Fruit fly (Drosophila melanogaster): ENCODE measurements around the gene disco-r.

The disco-r gene

DNA sequence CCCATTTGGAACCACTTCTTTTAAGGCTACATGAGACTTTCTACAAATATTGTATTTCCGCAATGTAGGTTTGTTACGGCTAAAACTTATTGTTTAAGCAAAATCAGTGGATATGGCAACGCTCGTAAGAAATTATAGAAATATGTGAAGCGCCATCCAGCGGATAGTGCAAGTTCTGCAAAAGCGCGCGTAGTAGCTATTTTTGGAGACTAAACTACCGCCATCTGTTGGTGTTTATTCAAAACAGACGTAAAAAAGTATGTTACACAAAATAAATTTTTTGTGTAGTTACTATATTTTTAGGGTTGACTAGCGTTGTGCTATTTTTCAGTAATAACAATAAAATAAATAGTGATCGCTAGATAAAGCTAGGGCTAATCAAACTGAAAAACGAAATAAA is 43.1 kb downstream of the disco-r start:
- TF ChIP-seq CTCF (GFP tag; optimal IDR thresholded peaks at IDR 0.05) (peak; percentile 98), tgo (GFP tag; IDR thresholded peaks at IDR 0.05) (peak; percentile 40), chif (GFP tag; optimal IDR thresholded peaks at IDR 0.05) (peak; percentile 0 to 19), cg (GFP tag; optimal IDR thresholded peaks at IDR 0.05) (no peak), sr (GFP tag; IDR thresholded peaks at IDR 0.05) (no peak), dmrt99B (tag; optimal IDR thresholded peaks at IDR 0.05) (no peak), sc (optimal IDR thresholded peaks at IDR 0.05) (no peak), sc (GFP tag; optimal IDR thresholded peaks at IDR 0.05) (no peak), exex (tag; optimal IDR thresholded peaks at IDR 0.05) (peak; percentile 33), ara (GFP tag; IDR thresholded peaks at IDR 0.05) (peak; percentile 49), CG6791 (GFP tag; IDR thresholded peaks at IDR 0.05; ENCODE audit: partially characterized antibody) (peak; percentile 36; the same call in 1 of the 3 replicates), CG1233 (GFP tag; optimal IDR thresholded peaks at IDR 0.05) (peak; percentile 9), CG32532 (GFP tag; IDR thresholded peaks at IDR 0.05) (peak; percentile 77), CG1603 (tag; optimal IDR thresholded peaks at IDR 0.05) (peak; percentile 40), CG34224 (GFP tag; IDR thresholded peaks at IDR 0.05; ENCODE audit: partially characterized antibody) (no peak), ato (GFP tag; IDR thresholded peaks at IDR 0.05; ENCODE audit: partially characterized antibody) (0 out of 2 replicates have a peak, but pooled peaks have one; percentile 20), CG3407 (GFP tag; optimal IDR thresholded peaks at IDR 0.05) (no peak), pzg (GFP tag; optimal IDR thresholded peaks at IDR 0.05) (no peak), ken (GFP tag; IDR thresholded peaks at IDR 0.05) (0 out of 3 replicates have a peak, but pooled peaks have one; percentile 35), gcm2 (GFP tag; optimal IDR thresholded peaks at IDR 0.05) (no peak), kni (GFP tag; optimal IDR thresholded peaks at IDR 0.05) (no peak), Fer1 (GFP tag; optimal IDR thresholded peaks at IDR 0.05) (no peak), stwl (tag; optimal IDR thresholded peaks at IDR 0.05) (peak; percentile 31), CG18764 (GFP tag; optimal IDR thresholded peaks at IDR 0.05) (no peak), Optix (GFP tag; IDR thresholded peaks at IDR 0.05) (no peak), CG14014 (GFP tag; IDR thresholded peaks at IDR 0.05) (peak; percentile 21; the same call in 1 of the 2 replicates), CG4707 (GFP tag; optimal IDR thresholded peaks at IDR 0.05) (no peak), MBD-R2 (GFP tag; IDR thresholded peaks at IDR 0.05) (no peak), CG5245 (GFP tag; optimal IDR thresholded peaks at IDR 0.05) (peak; percentile 12), CG12155 (GFP tag; optimal IDR thresholded peaks at IDR 0.05) (no peak), Oaz (GFP tag; IDR thresholded peaks at IDR 0.05) (0 out of 2 replicates have a peak, but pooled peaks have one; percentile 29), CG32772 (GFP tag; IDR thresholded peaks at IDR 0.05) (peak; percentile 52; the same call in 1 of the 2 replicates), sisA (GFP tag; IDR thresholded peaks at IDR 0.05) (peak; percentile 48), Doc3 (GFP tag; IDR thresholded peaks at IDR 0.05; ENCODE audit: partially characterized antibody) (no peak), B-H2 (GFP tag; optimal IDR thresholded peaks at IDR 0.05) (peak; percentile 9), Xbp1 (GFP tag; optimal IDR thresholded peaks at IDR 0.05) (peak; percentile 63), Chrac-16 (GFP tag; optimal IDR thresholded peaks at IDR 0.05) (peak; percentile 0), NfI (GFP tag; optimal IDR thresholded peaks at IDR 0.05) (peak; percentile 16), CG15479 (GFP tag; optimal IDR thresholded peaks at IDR 0.05) (no peak), luna (GFP tag; optimal IDR thresholded peaks at IDR 0.05) (peak; percentile 24), CG42726 (GFP tag; IDR thresholded peaks at IDR 0.05; ENCODE audit: partially characterized antibody) (peak; percentile 72), Hmr (GFP tag; optimal IDR thresholded peaks at IDR 0.05) (peak; percentile 14), fru (optimal IDR thresholded peaks at IDR 0.05) (no peak), dan (GFP tag; IDR thresholded peaks at IDR 0.05) (no peak), Dfd (GFP tag; optimal IDR thresholded peaks at IDR 0.05) (no peak), bab2 (GFP tag; optimal IDR thresholded peaks at IDR 0.05) (peak; percentile 66), ind (GFP tag; optimal IDR thresholded peaks at IDR 0.05) (peak; percentile 12), shn (GFP tag; optimal IDR thresholded peaks at IDR 0.05) (peak; percentile 6), CG30431 (GFP tag; optimal IDR thresholded peaks at IDR 0.05) (no peak), CG2120 (GFP tag; optimal IDR thresholded peaks at IDR 0.05) (peak; percentile 23), CG11560 (tag; IDR thresholded peaks at IDR 0.05) (no peak), br (optimal IDR thresholded peaks at IDR 0.05) (no peak)

Data from whole organism, embryonic.